Worm (Caenorhabditis elegans) whole organism, L2 larva: ENCODE data around the gene F37A4.6.

Experiments used
- fos-1 ChIP-seq: fragments of 150-350 bp; optimal IDR thresholded peaks from 2 replicates; lab custom pipeline; 2014; ENCODE audit warnings: missing biosample characterization, missing genetic modification characterization
- nhr-10 ChIP-seq: sonication (generic microtip); optimal IDR thresholded peaks from 2 replicates; lab custom pipeline; 2017; ENCODE audit warnings: missing biosample characterization, missing genetic modification characterization
- nhr-129 ChIP-seq: fragments of 150-350 bp; optimal IDR thresholded peaks from 2 replicates; lab custom pipeline; 2014; ENCODE audit warnings: missing biosample characterization, missing genetic modification characterization
- nhr-237 ChIP-seq: fragments of 150-350 bp; optimal IDR thresholded peaks from 2 replicates; lab custom pipeline; 2014; ENCODE audit warnings: missing biosample characterization, missing genetic modification characterization
- snpc-4 ChIP-seq: fragments of 150-350 bp; optimal IDR thresholded peaks from 2 replicates; lab custom pipeline; 2014; ENCODE audit warnings: missing biosample characterization, missing genetic modification characterization
- unc-62 ChIP-seq: fragments of 150-350 bp; optimal IDR thresholded peaks from 2 replicates; lab custom pipeline; 2014; ENCODE audit warnings: missing biosample characterization, missing genetic modification reagents, missing genetic modification characterization

- TF ChIP-seq nhr-10 (tag; lab: Kevin White, UChicago) (no peak), nhr-129 (tag; lab: Kevin White, UChicago) (no peak), snpc-4 (tag; lab: Kevin White, UChicago) (no peak), unc-62 (GFP tag; lab: Kevin White, UChicago) (no peak), fos-1 (tag; lab: Kevin White, UChicago) (no peak), nhr-237 (tag; lab: Kevin White, UChicago) (no peak)
Measured at ce11 chrIII:6740072-6740471, 34.5 kb downstream of the F37A4.6 start.
